Worm (Caenorhabditis elegans) whole organism, mixed stage, embryonic: ENCODE measurements around the gene Y82E9BL.19.
A peak's percentile ranks its signal among the peaks of the same experiment; 100 is the strongest.
"Not testable (repeated sequence)": the region's sequence is repeated elsewhere in the genome, so short reads cannot be mapped to it uniquely, and the experiment has no call there.

Source experiments
- bed-3 ChIP-seq: fragments of 200-800 bp; sonication (Bioruptor generic); optimal IDR thresholded peaks from 3 replicates; lab custom pipeline; 2018; ENCODE audit warnings: mild to moderate bottlenecking, missing genetic modification characterization, moderate library complexity, missing compliant biosample characterization
- ceh-39 ChIP-seq: fragments of 150-350 bp; optimal IDR thresholded peaks from 2 replicates; lab custom pipeline; 2014; ENCODE audit warnings: missing biosample characterization, missing genetic modification characterization
- ces-1 ChIP-seq: fragments of 150-350 bp; optimal IDR thresholded peaks from 2 replicates; lab custom pipeline; 2014; ENCODE audit warnings: missing biosample characterization, missing genetic modification reagents, missing genetic modification characterization
- cnd-1 ChIP-seq: fragments of 200-800 bp; sonication (Bioruptor generic); optimal IDR thresholded peaks from 2 replicates; lab custom pipeline; 2018; ENCODE audit warnings: mild to moderate bottlenecking, missing genetic modification characterization, missing compliant biosample characterization
- elt-1 ChIP-seq: sonication (generic microtip); optimal IDR thresholded peaks from 2 replicates; lab custom pipeline; 2017; ENCODE audit warnings: missing genetic modification characterization, mild to moderate bottlenecking, missing compliant biosample characterization, antibody characterized with exemption, moderate library complexity, borderline replicate concordance; ENCODE audit not compliant: insufficient read depth
- elt-3 ChIP-seq: fragments of 150-350 bp; optimal IDR thresholded peaks from 2 replicates; lab custom pipeline; 2014; ENCODE audit warnings: missing biosample characterization, missing genetic modification characterization
- ham-2 ChIP-seq: fragments of 200-800 bp; sonication (Bioruptor generic); optimal IDR thresholded peaks from 2 replicates; lab custom pipeline; 2018; ENCODE audit warnings: mild to moderate bottlenecking, missing genetic modification characterization, missing compliant biosample characterization
- hlh-1 ChIP-seq: fragments of 150-350 bp; optimal IDR thresholded peaks from 2 replicates; lab custom pipeline; 2014; ENCODE audit warnings: missing biosample characterization, missing genetic modification reagents, missing genetic modification characterization
- lin-13 ChIP-seq: fragments of 150-350 bp; optimal IDR thresholded peaks from 2 replicates; lab custom pipeline; 2014; ENCODE audit warnings: missing biosample characterization, missing genetic modification characterization
- lin-32 ChIP-seq: fragments of 200-800 bp; sonication (Bioruptor generic); optimal IDR thresholded peaks from 2 replicates; lab custom pipeline; 2018; ENCODE audit warnings: mild to moderate bottlenecking, missing genetic modification characterization, missing compliant biosample characterization
- lsy-2 ChIP-seq: fragments of 150-350 bp; optimal IDR thresholded peaks from 2 replicates; lab custom pipeline; 2014; ENCODE audit warnings: missing biosample characterization, missing genetic modification characterization
- mab-5 ChIP-seq: fragments of 150-350 bp; optimal IDR thresholded peaks from 2 replicates; lab custom pipeline; 2014; ENCODE audit warnings: missing biosample characterization, missing genetic modification characterization
- mls-2 ChIP-seq: sonication (generic microtip); optimal IDR thresholded peaks from 2 replicates; lab custom pipeline; 2016; ENCODE audit warnings: mild to moderate bottlenecking, missing genetic modification characterization, moderate library complexity, missing compliant biosample characterization
- nhr-12 ChIP-seq: fragments of 150-350 bp; optimal IDR thresholded peaks from 2 replicates; lab custom pipeline; 2014; ENCODE audit warnings: missing biosample characterization, missing genetic modification characterization
- nhr-2 ChIP-seq: fragments of 150-350 bp; optimal IDR thresholded peaks from 2 replicates; lab custom pipeline; 2014; ENCODE audit warnings: missing biosample characterization, missing genetic modification characterization
- nhr-237 ChIP-seq: fragments of 150-350 bp; optimal IDR thresholded peaks from 2 replicates; lab custom pipeline; 2014; ENCODE audit warnings: missing biosample characterization, missing genetic modification characterization
- nhr-76 ChIP-seq: sonication (generic microtip); optimal IDR thresholded peaks from 2 replicates; lab custom pipeline; 2017; ENCODE audit warnings: missing biosample characterization, missing genetic modification characterization
- pha-4 ChIP-seq: fragments of 150-350 bp; optimal IDR thresholded peaks from 2 replicates; lab custom pipeline; 2018; ENCODE audit warnings: missing biosample characterization, missing genetic modification reagents, missing genetic modification characterization
- sem-2 ChIP-seq: fragments of 200-800 bp; sonication (Bioruptor generic); optimal IDR thresholded peaks from 2 replicates; lab custom pipeline; 2018; ENCODE audit warnings: mild to moderate bottlenecking, missing genetic modification characterization, missing compliant biosample characterization
- snpc-4 ChIP-seq: fragments of 150-350 bp; optimal IDR thresholded peaks from 2 replicates; lab custom pipeline; 2014; ENCODE audit warnings: missing biosample characterization, missing genetic modification characterization
- sptf-1 ChIP-seq: sonication (generic microtip); optimal IDR thresholded peaks from 2 replicates; lab custom pipeline; 2017; ENCODE audit warnings: mild to moderate bottlenecking, missing genetic modification characterization, moderate library complexity, missing compliant biosample characterization
- tbx-8 ChIP-seq: fragments of 200-800 bp; sonication (Bioruptor generic); optimal IDR thresholded peaks from 2 replicates; lab custom pipeline; 2018; ENCODE audit warnings: mild to moderate bottlenecking, missing genetic modification characterization, moderate library complexity, missing compliant biosample characterization
- unc-39 ChIP-seq: fragments of 150-350 bp; optimal IDR thresholded peaks from 2 replicates; lab custom pipeline; 2014; ENCODE audit warnings: missing biosample characterization, missing genetic modification characterization
- zip-8 ChIP-seq: fragments of 150-350 bp; optimal IDR thresholded peaks from 2 replicates; lab custom pipeline; 2014; ENCODE audit warnings: missing biosample characterization, missing genetic modification characterization
- ztf-11 ChIP-seq: fragments of 150-350 bp; optimal IDR thresholded peaks from 2 replicates; lab custom pipeline; 2014; ENCODE audit warnings: missing biosample characterization, missing genetic modification characterization

Gene Y82E9BL.19

DNA sequence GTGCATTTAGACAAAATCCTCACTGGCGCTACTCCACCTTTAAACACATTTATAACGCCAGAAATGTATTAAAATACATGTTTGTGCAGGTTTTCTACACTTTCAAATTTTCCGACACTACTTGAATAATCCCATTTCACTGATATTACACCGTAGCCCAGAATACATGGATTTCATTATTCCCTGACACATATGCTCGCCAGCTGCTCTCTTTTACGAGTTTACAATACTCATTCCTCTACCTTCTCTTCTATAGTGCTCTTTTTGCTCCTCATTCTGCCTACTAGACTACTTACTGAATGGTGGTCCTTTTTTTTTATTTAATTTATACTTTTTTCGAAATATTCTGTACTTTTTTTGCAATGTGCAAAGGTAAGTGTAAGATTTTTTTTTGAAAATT, 40.7 kb downstream of the Y82E9BL.19 start:
- peak; percentile 82 for TF ChIP-seq hlh-1 (tag; lab: Kevin White, UChicago)
- TF ChIP-seq cnd-1 (tag; lab: Kevin White, UChicago): no peak

DNA sequence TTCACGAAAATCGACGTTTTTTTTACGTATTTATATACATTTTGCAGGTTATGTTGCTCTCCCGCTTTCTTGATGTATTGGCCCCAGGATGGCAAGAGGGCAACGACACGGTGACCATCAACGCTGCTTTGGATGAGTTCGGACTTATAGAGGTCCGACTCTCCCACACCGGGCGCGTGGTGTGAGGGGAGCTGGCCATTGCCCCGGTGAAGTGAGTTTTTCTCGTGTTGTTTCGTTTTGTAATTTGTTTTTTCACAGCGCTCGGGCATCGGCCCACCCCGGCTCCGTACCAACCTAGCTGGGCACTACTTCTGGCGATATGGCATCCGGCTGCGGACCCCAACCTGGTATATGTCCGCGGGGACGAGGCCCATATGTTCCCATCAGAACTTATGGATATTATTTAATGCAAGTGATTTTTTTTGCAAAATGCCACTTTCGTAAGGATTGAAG, 42.6 kb downstream of the Y82E9BL.19 start, which contains the start of gene Y82E9BR.20:
Gene Y82E9BR.20 (plus strand): TSS at position 51 of the 453 bp plus-strand sequence.
- TF ChIP-seq elt-3 (tag; lab: Kevin White, UChicago) (no peak), zip-8 (no peak), mls-2 (no peak), snpc-4 (tag; lab: Kevin White, UChicago) (no peak), cnd-1 (tag; lab: Kevin White, UChicago) (no peak), elt-1 (tag; lab: Kevin White, UChicago) (no peak), nhr-12 (no peak), nhr-2 (tag; lab: Kevin White, UChicago) (no peak), unc-39 (no peak), sptf-1 (tag; lab: Kevin White, UChicago) (no peak), nhr-237 (tag; lab: Kevin White, UChicago) (no peak), ceh-39 (tag; lab: Kevin White, UChicago) (no peak), ces-1 (no peak), bed-3 (GFP tag; lab: Kevin White, UChicago) (no peak), sem-2 (GFP tag; lab: Kevin White, UChicago) (no peak), tbx-8 (GFP tag; lab: Kevin White, UChicago) (no peak), nhr-76 (tag; lab: Kevin White, UChicago) (no peak), ham-2 (GFP tag; lab: Kevin White, UChicago) (no peak), hlh-1 (tag; lab: Kevin White, UChicago) (no peak)

ce11 chrIII:1375491-1375890, 43.7 kb downstream of the Y82E9BL.19 start, which contains the start of gene Y82E9BR.10:
TSS of gene Y82E9BR.10 (minus strand) at chrIII:1375591.
- not testable (repeated sequence) for TF ChIP-seq ztf-11 (tag; lab: Kevin White, UChicago); bed-3 (GFP tag; lab: Kevin White, UChicago); lin-13

DNA sequence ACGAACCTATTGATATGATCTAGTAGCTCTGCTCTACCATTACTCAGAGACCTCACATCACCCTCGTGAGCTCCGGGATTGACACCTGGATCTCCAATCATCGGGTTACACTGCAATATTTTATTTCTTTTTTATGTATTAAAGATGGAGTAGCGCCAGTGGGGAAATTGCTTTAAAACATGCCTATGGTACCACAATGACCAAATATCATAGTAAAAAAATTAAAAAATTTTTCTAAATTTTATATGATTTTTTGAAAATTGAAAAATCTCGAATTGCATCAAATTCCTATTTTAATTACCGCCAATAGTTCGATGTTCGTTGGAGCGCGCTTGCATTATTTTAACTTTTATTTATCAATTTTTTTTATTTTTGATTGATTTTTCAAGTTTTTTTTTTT, 46.1 kb downstream of the Y82E9BL.19 start, which contains the start of gene pals-40:
Gene pals-40 (minus strand): TSS at position 101 of the 400 bp plus-strand sequence.
- not testable (repeated sequence) for TF ChIP-seq lin-32 (GFP tag; lab: Kevin White, UChicago); ces-1; pha-4

DNA sequence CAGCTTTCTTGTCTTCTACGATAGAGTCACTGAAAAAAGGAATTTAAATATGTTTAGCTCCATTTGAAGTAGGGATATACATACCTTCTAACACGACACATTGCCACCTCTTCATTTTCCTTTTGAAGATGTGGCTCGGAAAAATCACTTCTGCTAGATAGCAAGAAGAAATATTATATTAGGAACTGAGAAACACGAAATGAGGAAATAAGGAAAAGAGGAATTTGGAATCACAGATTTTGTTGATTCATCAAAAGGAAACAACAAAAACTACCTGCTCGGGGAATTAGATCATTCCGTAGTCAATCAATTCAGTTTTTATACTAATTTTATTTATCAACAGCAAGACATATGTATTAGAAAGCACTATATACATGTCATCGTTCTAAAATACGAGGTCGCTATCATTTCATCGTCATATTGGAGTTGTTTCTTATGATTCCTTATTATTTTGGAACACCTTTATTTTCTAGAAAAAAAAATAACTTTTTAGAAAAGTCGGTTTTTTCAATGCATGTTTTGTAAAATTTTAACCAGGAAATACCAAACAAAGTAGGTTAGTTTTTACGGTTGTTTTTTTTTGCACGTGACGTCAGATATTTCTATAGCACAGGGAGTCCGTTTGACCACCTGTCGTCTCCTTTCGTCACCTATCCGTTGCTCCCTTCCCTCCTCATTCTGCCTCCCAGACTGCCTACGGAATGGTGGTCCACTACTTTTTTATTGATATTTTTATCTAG, 48.9 kb downstream of the Y82E9BL.19 start, which contains the start of the genes pals-21 and Y82E9BR.6:
Gene pals-21 (minus strand): TSS at position 101 of the 740 bp plus-strand sequence.
Gene Y82E9BR.6 (plus strand): TSS at position 690 of the 740 bp plus-strand sequence.
- TF ChIP-seq hlh-1 (tag; lab: Kevin White, UChicago) (peak; percentile 75), nhr-12 (no peak), lin-32 (GFP tag; lab: Kevin White, UChicago) (no peak), lsy-2 (tag; lab: Kevin White, UChicago) (no peak), mab-5 (no peak), pha-4 (no peak), unc-39 (no peak)
